Fruit fly (Drosophila melanogaster) whole organism, pupa: ENCODE measurements around the gene Lcp65Aa.

Experiments used
- CG10348 ChIP-seq: fragments of 200-800 bp; sonication (Bioruptor generic); IDR thresholded peaks from 2 replicates; pipeline ENCODE4 v1.3.6; 2022; ENCODE audit warnings: missing biosample characterization, missing genetic modification characterization
- CG17806 ChIP-seq: fragments of 200-800 bp; sonication (Bioruptor generic); optimal IDR thresholded peaks from 2 replicates; lab custom pipeline; 2018; ENCODE audit warnings: missing biosample characterization, mild to moderate bottlenecking, missing genetic modification characterization, moderate library complexity
- CG34367 ChIP-seq: fragments of 200-800 bp; sonication (Bioruptor generic); optimal IDR thresholded peaks from 2 replicates; lab custom pipeline; 2018; ENCODE audit warnings: missing biosample characterization, mild to moderate bottlenecking, missing genetic modification characterization
- CG4496 ChIP-seq: fragments of 200-800 bp; sonication (Bioruptor generic); IDR thresholded peaks from 3 replicates; pipeline ENCODE4 v1.3.6; 2022; ENCODE audit warnings: missing biosample characterization, missing genetic modification characterization
- CG8159 ChIP-seq: fragments of 200-800 bp; sonication (Bioruptor generic); optimal IDR thresholded peaks from 3 replicates; lab custom pipeline; 2018; ENCODE audit warnings: missing biosample characterization, mild to moderate bottlenecking, missing genetic modification characterization, moderate library complexity
- CG8301 ChIP-seq: fragments of 200-800 bp; sonication (Bioruptor generic); optimal IDR thresholded peaks from 2 replicates; lab custom pipeline; 2018; ENCODE audit warnings: missing biosample characterization, mild to moderate bottlenecking, missing genetic modification characterization
- Snoo ChIP-seq: fragments of 200-800 bp; sonication (Bioruptor generic); optimal IDR thresholded peaks from 3 replicates; lab custom pipeline; 2017; ENCODE audit warnings: missing biosample characterization, mild to moderate bottlenecking, missing genetic modification characterization, inconsistent platforms
- rn ChIP-seq: fragments of 200-800 bp; sonication (Bioruptor generic); IDR thresholded peaks from 2 replicates; pipeline ENCODE4 v1.3.6; 2022; ENCODE audit warnings: missing biosample characterization, missing genetic modification characterization

DNA sequence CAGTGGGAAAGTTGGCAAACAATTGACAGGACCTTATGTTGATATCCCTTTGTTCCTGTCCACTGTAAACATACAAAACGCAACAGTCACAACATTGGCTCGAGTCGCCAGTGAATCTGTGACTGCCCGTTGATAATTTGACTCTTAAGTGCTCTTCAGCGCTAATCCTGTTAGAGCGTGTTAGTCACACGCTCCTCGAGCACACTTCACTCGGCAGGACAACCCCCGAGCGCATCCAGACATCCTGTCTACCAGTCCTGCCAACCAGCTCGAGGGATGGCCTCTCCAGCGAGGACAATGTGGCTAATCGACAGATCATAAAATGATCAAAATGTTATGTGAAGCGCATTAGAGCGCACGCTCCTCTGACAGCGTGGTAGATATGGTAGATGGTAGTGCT, 46.6 kb upstream of the Lcp65Aa start:
- TF ChIP-seq CG10348 (GFP tag; lab: Robert Waterston, UW): no peak
- TF ChIP-seq Snoo (tag; lab: Kevin White, UChicago): no peak
- no peak for TF ChIP-seq CG4496
- no peak for TF ChIP-seq CG34367 (tag; lab: Kevin White, UChicago)
- TF ChIP-seq rn: no peak
- TF ChIP-seq CG8301: no peak
- no peak for TF ChIP-seq CG17806 (tag; lab: Kevin White, UChicago)
- TF ChIP-seq CG8159 (tag; lab: Kevin White, UChicago): no peak
